Fruit fly (Drosophila melanogaster) whole organism, prepupa: ENCODE results near the gene Cog2.

ENCODE experiments used
- Blimp-1 ChIP-seq: fragments of 200-800 bp; sonication (Bioruptor generic); optimal IDR thresholded peaks from 3 replicates; lab custom pipeline; 2017; ENCODE audit warnings: missing biosample characterization, missing genetic modification characterization, mild to moderate bottlenecking, moderate library complexity, missing genetic modification reagents
- CG10669 ChIP-seq: fragments of 200-800 bp; sonication (Bioruptor generic); optimal IDR thresholded peaks from 3 replicates; lab custom pipeline; 2018; ENCODE audit warnings: missing biosample characterization, mild to moderate bottlenecking, missing genetic modification characterization, moderate library complexity
- CG11294 ChIP-seq: fragments of 200-800 bp; sonication (Bioruptor generic); IDR thresholded peaks from 2 replicates; pipeline ENCODE4 v1.3.6; 2022; ENCODE audit warnings: missing biosample characterization, missing genetic modification characterization
- CG11762 ChIP-seq: fragments of 200-800 bp; sonication (Bioruptor generic); optimal IDR thresholded peaks from 3 replicates; lab custom pipeline; 2016; ENCODE audit warnings: missing biosample characterization, missing genetic modification characterization; ENCODE audit not compliant: insufficient read depth
- CG11902 ChIP-seq: fragments of 200-800 bp; sonication (Bioruptor generic); optimal IDR thresholded peaks from 3 replicates; lab custom pipeline; 2016; ENCODE audit warnings: missing biosample characterization, missing genetic modification characterization
- CG1621 ChIP-seq: fragments of 200-800 bp; sonication (Bioruptor generic); optimal IDR thresholded peaks from 3 replicates; lab custom pipeline; 2018; ENCODE audit warnings: missing biosample characterization, mild to moderate bottlenecking, missing genetic modification characterization
- CG16779 ChIP-seq: fragments of 200-800 bp; sonication (Bioruptor generic); optimal IDR thresholded peaks from 3 replicates; lab custom pipeline; 2017; ENCODE audit warnings: missing biosample characterization, mild to moderate bottlenecking, missing genetic modification characterization
- CG3032 ChIP-seq: fragments of 200-800 bp; optimal IDR thresholded peaks from 2 replicates; lab custom pipeline; 2019; ENCODE audit warnings: missing biosample characterization, mild to moderate bottlenecking, missing genetic modification characterization, moderate library complexity
- CG31627 ChIP-seq: fragments of 200-800 bp; sonication (Bioruptor generic); optimal IDR thresholded peaks from 3 replicates; lab custom pipeline; 2016; ENCODE audit warnings: missing biosample characterization, missing genetic modification characterization
- CG32006 ChIP-seq: fragments of 200-800 bp; sonication (Bioruptor generic); optimal IDR thresholded peaks from 3 replicates; lab custom pipeline; 2017; ENCODE audit warnings: missing biosample characterization, mild to moderate bottlenecking, missing genetic modification characterization
- CG34406 ChIP-seq: fragments of 200-800 bp; sonication (Bioruptor generic); optimal IDR thresholded peaks from 3 replicates; lab custom pipeline; 2016; ENCODE audit warnings: missing biosample characterization, missing genetic modification characterization
- CG3919 ChIP-seq: fragments of 200-800 bp; sonication (Bioruptor generic); optimal IDR thresholded peaks from 3 replicates; lab custom pipeline; 2016; ENCODE audit warnings: missing biosample characterization, missing genetic modification characterization
- CG4318 ChIP-seq: fragments of 200-800 bp; sonication (Bioruptor generic); optimal IDR thresholded peaks from 3 replicates; lab custom pipeline; 2017; ENCODE audit warnings: missing biosample characterization, mild to moderate bottlenecking, missing genetic modification characterization
- CG6163 ChIP-seq: fragments of 200-800 bp; sonication (Bioruptor generic); IDR thresholded peaks from 3 replicates; pipeline ENCODE4 v1.3.6; 2022; ENCODE audit warnings: missing biosample characterization, missing genetic modification characterization
- CG6276 ChIP-seq: fragments of 200-800 bp; sonication (Bioruptor generic); optimal IDR thresholded peaks from 2 replicates; lab custom pipeline; 2017; ENCODE audit warnings: missing biosample characterization, mild to moderate bottlenecking, missing genetic modification characterization
- CG6792 ChIP-seq: fragments of 200-800 bp; sonication (Bioruptor generic); optimal IDR thresholded peaks from 3 replicates; lab custom pipeline; 2016; ENCODE audit warnings: missing biosample characterization, missing genetic modification characterization
- CG8119 ChIP-seq: fragments of 200-800 bp; sonication (Bioruptor generic); IDR thresholded peaks from 3 replicates; pipeline ENCODE4 v1.3.6; 2022; ENCODE audit warnings: missing biosample characterization, missing genetic modification characterization
- CG8319 ChIP-seq: fragments of 200-800 bp; sonication (Bioruptor generic); optimal IDR thresholded peaks from 3 replicates; lab custom pipeline; 2016; ENCODE audit warnings: missing biosample characterization, missing genetic modification characterization
- CG8632 ChIP-seq: fragments of 200-800 bp; sonication (Bioruptor generic); optimal IDR thresholded peaks from 3 replicates; lab custom pipeline; 2016; ENCODE audit warnings: missing biosample characterization, missing genetic modification characterization
- Eip75B ChIP-seq: fragments of 200-800 bp; sonication (Bioruptor generic); optimal IDR thresholded peaks from 3 replicates; lab custom pipeline; 2016; ENCODE audit warnings: missing biosample characterization, missing genetic modification characterization
- Eip78C ChIP-seq: fragments of 200-800 bp; sonication (Bioruptor generic); peaks from one replicate; lab custom pipeline; 2016; ENCODE audit warnings: missing biosample characterization, missing genetic modification characterization
- Hr38 ChIP-seq: sonication (Bioruptor generic); optimal IDR thresholded peaks from 2 replicates; lab custom pipeline; 2016; ENCODE audit warnings: missing biosample characterization, missing genetic modification characterization
- Hr4 ChIP-seq: fragments of 200-800 bp; sonication (Bioruptor generic); optimal IDR thresholded peaks from 3 replicates; lab custom pipeline; 2016; ENCODE audit warnings: missing biosample characterization, missing genetic modification characterization
- Lpt ChIP-seq: fragments of 200-800 bp; sonication (Bioruptor generic); optimal IDR thresholded peaks from 3 replicates; lab custom pipeline; 2016; ENCODE audit warnings: missing biosample characterization, missing genetic modification characterization
- Met ChIP-seq: fragments of 200-800 bp; sonication (Bioruptor generic); optimal IDR thresholded peaks from 3 replicates; lab custom pipeline; 2016; ENCODE audit warnings: missing biosample characterization, missing genetic modification characterization
- OdsH ChIP-seq: fragments of 200-800 bp; sonication (Bioruptor generic); optimal IDR thresholded peaks from 3 replicates; lab custom pipeline; 2016; ENCODE audit warnings: missing biosample characterization, missing genetic modification characterization
- Smox ChIP-seq: fragments of 200-800 bp; sonication (Bioruptor generic); optimal IDR thresholded peaks from 3 replicates; lab custom pipeline; 2016; ENCODE audit warnings: missing biosample characterization, missing genetic modification characterization
- Sox14 ChIP-seq: fragments of 200-800 bp; sonication (Bioruptor generic); optimal IDR thresholded peaks from 3 replicates; lab custom pipeline; 2016; ENCODE audit warnings: missing biosample characterization, missing genetic modification characterization
- Sox15 ChIP-seq: fragments of 200-800 bp; sonication (Bioruptor generic); optimal IDR thresholded peaks from 3 replicates; lab custom pipeline; 2016; ENCODE audit warnings: missing biosample characterization, missing genetic modification characterization
- acj6 ChIP-seq: fragments of 200-800 bp; sonication (Bioruptor generic); optimal IDR thresholded peaks from 3 replicates; lab custom pipeline; 2016; ENCODE audit warnings: missing biosample characterization, missing genetic modification characterization
- cyc ChIP-seq: fragments of 200-800 bp; sonication (Bioruptor generic); optimal IDR thresholded peaks from 3 replicates; lab custom pipeline; 2016; ENCODE audit warnings: missing biosample characterization, missing genetic modification characterization
- dac ChIP-seq: fragments of 200-800 bp; sonication (Bioruptor generic); optimal IDR thresholded peaks from 2 replicates; lab custom pipeline; 2017; ENCODE audit warnings: missing biosample characterization, mild to moderate bottlenecking, missing genetic modification characterization
- dsx ChIP-seq: fragments of 200-800 bp; optimal IDR thresholded peaks from 3 replicates; lab custom pipeline; 2019; ENCODE audit warnings: missing biosample characterization, mild to moderate bottlenecking, missing genetic modification characterization, moderate library complexity; ENCODE audit not compliant: poor library complexity, severe bottlenecking
- eg ChIP-seq: fragments of 200-800 bp; sonication (Bioruptor generic); IDR thresholded peaks from 3 replicates; pipeline ENCODE4 v1.3.6; 2022; ENCODE audit warnings: missing biosample characterization, missing genetic modification characterization
- esn ChIP-seq: fragments of 200-800 bp; sonication (Bioruptor generic); optimal IDR thresholded peaks from 2 replicates; lab custom pipeline; 2016; ENCODE audit warnings: missing biosample characterization, mild to moderate bottlenecking, missing genetic modification characterization, moderate library complexity
- fd59A ChIP-seq: fragments of 200-800 bp; sonication (Bioruptor generic); optimal IDR thresholded peaks from 2 replicates; lab custom pipeline; 2017; ENCODE audit warnings: missing biosample characterization, mild to moderate bottlenecking, missing genetic modification characterization, missing genetic modification reagents
- fd85E ChIP-seq: fragments of 200-800 bp; sonication (Bioruptor generic); optimal IDR thresholded peaks from 3 replicates; lab custom pipeline; 2016; ENCODE audit warnings: missing biosample characterization, missing genetic modification characterization
- fkh ChIP-seq: fragments of 200-800 bp; sonication (Bioruptor generic); optimal IDR thresholded peaks from 3 replicates; lab custom pipeline; 2017; ENCODE audit warnings: missing biosample characterization, mild to moderate bottlenecking, missing genetic modification characterization, moderate library complexity
- lz ChIP-seq: fragments of 200-800 bp; sonication (Bioruptor generic); optimal IDR thresholded peaks from 3 replicates; lab custom pipeline; 2016; ENCODE audit warnings: missing biosample characterization, missing genetic modification characterization
- net ChIP-seq: fragments of 200-800 bp; sonication (Bioruptor generic); optimal IDR thresholded peaks from 3 replicates; lab custom pipeline; 2016; ENCODE audit warnings: missing biosample characterization, missing genetic modification characterization
- pdm3 ChIP-seq: fragments of 200-800 bp; sonication (Bioruptor generic); optimal IDR thresholded peaks from 3 replicates; lab custom pipeline; 2016; ENCODE audit warnings: missing biosample characterization, missing genetic modification characterization
- salr ChIP-seq, 2 experiments: fragments of 200-800 bp; sonication (Bioruptor generic); optimal IDR thresholded peaks; 3 replicates each; lab custom pipeline; 2016 to 2018; ENCODE audit warnings: missing biosample characterization in 2 of 2, missing genetic modification characterization in 2 of 2, mild to moderate bottlenecking in 1 of 2
- spab ChIP-seq: fragments of 200-800 bp; sonication (Bioruptor generic); optimal IDR thresholded peaks from 2 replicates; lab custom pipeline; 2017; ENCODE audit warnings: missing biosample characterization, mild to moderate bottlenecking, missing genetic modification characterization, missing genetic modification reagents
- svp ChIP-seq: fragments of 200-800 bp; sonication (Bioruptor generic); peaks from one replicate; lab custom pipeline; 2016; ENCODE audit warnings: missing biosample characterization, missing genetic modification characterization
- topi ChIP-seq: fragments of 200-800 bp; sonication (Bioruptor generic); optimal IDR thresholded peaks from 3 replicates; lab custom pipeline; 2016; ENCODE audit warnings: missing biosample characterization, missing genetic modification characterization
- vri ChIP-seq: fragments of 200-800 bp; sonication (Bioruptor generic); optimal IDR thresholded peaks from 3 replicates; lab custom pipeline; 2016; ENCODE audit warnings: missing biosample characterization, mild to moderate bottlenecking, missing genetic modification characterization

Gene Cog2

DNA sequence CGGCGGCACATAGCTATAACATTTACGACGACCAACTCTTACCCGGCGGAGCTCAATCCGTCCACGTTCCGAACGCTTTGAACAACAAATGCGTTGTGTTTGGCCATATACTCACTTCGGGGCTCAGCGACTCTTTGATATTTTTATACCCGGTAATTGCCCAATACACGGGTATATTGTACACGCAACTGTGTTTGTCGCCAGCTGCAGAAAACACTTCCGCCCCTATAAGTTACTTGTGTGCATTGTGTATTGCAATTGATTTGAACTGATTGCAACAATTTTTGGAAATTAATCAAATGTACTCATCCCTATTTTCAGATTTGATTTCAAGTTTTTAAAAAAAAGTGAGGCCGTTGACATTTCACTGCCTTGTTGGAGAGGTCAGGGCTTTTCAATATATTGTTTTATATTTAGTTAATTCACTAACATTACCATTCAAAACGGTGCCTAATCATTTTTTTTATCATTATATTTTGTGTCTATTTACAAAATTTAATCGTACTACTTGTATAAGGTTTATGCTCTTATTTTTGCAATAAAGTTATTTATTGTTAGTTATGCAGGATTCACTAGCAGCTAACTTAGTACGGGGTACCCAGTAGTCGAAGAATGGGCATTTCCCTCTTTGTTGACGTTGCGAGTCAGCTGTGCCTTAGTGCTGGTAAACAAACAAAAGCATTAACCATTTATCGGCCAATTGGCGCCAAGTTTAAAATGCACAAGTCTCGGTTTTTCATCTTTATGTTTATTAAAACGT lies 18.4 kb downstream of the Cog2 start, which contains the start of gene Nagk (continued):
- no peak; the same call in 1 of the 2 replicates for TF ChIP-seq CG11294 (GFP tag; lab: Robert Waterston, UW)
- TF ChIP-seq acj6 (GFP tag; lab: Kevin White, UChicago), result peak; percentile 75
- no peak for TF ChIP-seq CG16779 (tag; lab: Kevin White, UChicago)
- peak; percentile 89 for TF ChIP-seq esn (GFP tag; lab: Kevin White, UChicago)
- TF ChIP-seq Eip75B (GFP tag; lab: Kevin White, UChicago), result peak; percentile 72
- TF ChIP-seq salr (GFP tag; optimal IDR thresholded peaks at IDR 0.05; lab: Kevin White, UChicago), result no peak
- peak; percentile 64 for TF ChIP-seq CG34406 (GFP tag; lab: Kevin White, UChicago)
- TF ChIP-seq fd85E (GFP tag; lab: Kevin White, UChicago), result no peak
- peak; percentile 76 for TF ChIP-seq CG3919 (GFP tag; lab: Kevin White, UChicago)
- peak; percentile 34 for TF ChIP-seq CG8319 (GFP tag; lab: Kevin White, UChicago)
- TF ChIP-seq Sox14 (GFP tag; lab: Kevin White, UChicago), result peak; percentile 83
- peak; percentile 4 for TF ChIP-seq dsx (GFP tag; lab: Kevin White, UChicago)
- no peak for TF ChIP-seq CG4318 (GFP tag; lab: Kevin White, UChicago)
- TF ChIP-seq Smox (GFP tag; lab: Kevin White, UChicago), result no peak
- TF ChIP-seq fd59A, result peak; percentile 55
- TF ChIP-seq CG3032 (tag; lab: Kevin White, UChicago), result peak; percentile 28
- peak; percentile 67 for TF ChIP-seq cyc (GFP tag; lab: Kevin White, UChicago)
- TF ChIP-seq Met, result no peak
- TF ChIP-seq Hr38, result no peak
- TF ChIP-seq lz (GFP tag; lab: Kevin White, UChicago), result peak; percentile 81
- TF ChIP-seq OdsH (GFP tag; lab: Kevin White, UChicago), result peak; percentile 69
- no peak for TF ChIP-seq CG8119 (GFP tag; lab: Robert Waterston, UW)
- TF ChIP-seq Blimp-1, result no peak
- peak; percentile 39 for TF ChIP-seq CG11902 (GFP tag; lab: Kevin White, UChicago)
- no peak for TF ChIP-seq CG1621 (tag; lab: Kevin White, UChicago)
- TF ChIP-seq fkh (GFP tag; lab: Kevin White, UChicago), result peak; percentile 79
- TF ChIP-seq CG31627 (GFP tag; lab: Kevin White, UChicago), result peak; percentile 67
- TF ChIP-seq dac (GFP tag; lab: Kevin White, UChicago), result peak; percentile 33
- peak; percentile 82 for TF ChIP-seq topi
- peak; percentile 46 for TF ChIP-seq CG11762

DNA sequence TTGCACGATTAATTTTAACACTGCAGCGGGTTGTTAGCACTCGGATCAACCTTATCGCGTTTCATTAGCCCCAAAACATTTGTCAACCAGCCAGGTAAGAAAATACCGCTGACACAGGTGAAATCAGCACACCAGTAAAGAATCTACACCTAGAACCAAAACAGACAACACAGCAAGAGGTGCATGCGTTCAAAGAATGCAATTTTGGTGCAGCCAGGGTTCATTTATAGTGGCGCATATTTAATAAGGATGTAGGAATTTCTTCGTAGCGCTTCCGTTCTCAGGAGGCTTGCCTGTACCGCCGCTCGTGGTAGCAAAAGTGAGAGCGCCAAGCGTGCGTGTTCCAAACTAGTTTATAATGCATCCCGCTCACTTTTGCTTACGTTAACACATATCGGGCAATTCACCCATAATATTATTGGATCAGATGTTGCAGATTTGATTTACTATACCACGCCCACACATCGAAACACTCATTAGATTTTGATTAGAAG lies 19.0 kb downstream of the Cog2 start:
- TF ChIP-seq CG8632 (GFP tag; lab: Kevin White, UChicago) (no peak), CG10669 (GFP tag; lab: Kevin White, UChicago) (no peak), spab (no peak), lz (GFP tag; lab: Kevin White, UChicago) (no peak), CG32006 (GFP tag; lab: Kevin White, UChicago) (no peak), pdm3 (GFP tag; lab: Kevin White, UChicago) (no peak), CG16779 (tag; lab: Kevin White, UChicago) (no peak), Eip78C (no peak), CG6792 (GFP tag; lab: Kevin White, UChicago) (no peak), fd85E (GFP tag; lab: Kevin White, UChicago) (no peak), Lpt (GFP tag; lab: Kevin White, UChicago) (no peak), CG11762 (no peak), OdsH (GFP tag; lab: Kevin White, UChicago) (no peak), esn (GFP tag; lab: Kevin White, UChicago) (no peak), CG31627 (GFP tag; lab: Kevin White, UChicago) (peak; percentile 11), CG8119 (GFP tag; lab: Robert Waterston, UW) (no peak), topi (no peak), Eip75B (GFP tag; lab: Kevin White, UChicago) (no peak), net (no peak), CG1621 (tag; lab: Kevin White, UChicago) (no peak), CG11902 (GFP tag; lab: Kevin White, UChicago) (no peak), Hr4 (GFP tag; lab: Kevin White, UChicago) (no peak), svp (GFP tag; lab: Kevin White, UChicago) (peak; percentile 71), Blimp-1 (peak; percentile 75), eg (GFP tag; lab: Robert Waterston, UW) (peak; percentile 51; the same call in 2 of the 3 replicates), Smox (GFP tag; lab: Kevin White, UChicago) (no peak), CG6276 (GFP tag; lab: Kevin White, UChicago) (no peak), salr (GFP tag; optimal IDR thresholded peaks at IDR 0.05; lab: Kevin White, UChicago) (no peak), dsx (GFP tag; lab: Kevin White, UChicago) (no peak), dac (GFP tag; lab: Kevin White, UChicago) (no peak), Sox15 (GFP tag; lab: Kevin White, UChicago) (no peak), CG8319 (GFP tag; lab: Kevin White, UChicago) (no peak), CG6163 (GFP tag; lab: Robert Waterston, UW) (no peak), vri (GFP tag; lab: Kevin White, UChicago) (no peak)
